Fruit fly (Drosophila melanogaster): ENCODE results near the gene CG16904.

- TF ChIP-seq CG8478 (optimal IDR thresholded peaks at IDR 0.05) (no peak), CTCF (optimal IDR thresholded peaks at IDR 0.05) (no peak)
Measured at dm6 chr3R:9800644-9801330, 16.0 kb downstream of the CG16904 start, which contains the start of the genes CG9467 and CG8526.
